Fruit fly (Drosophila melanogaster): ENCODE data around the gene RpS2.

DNA sequence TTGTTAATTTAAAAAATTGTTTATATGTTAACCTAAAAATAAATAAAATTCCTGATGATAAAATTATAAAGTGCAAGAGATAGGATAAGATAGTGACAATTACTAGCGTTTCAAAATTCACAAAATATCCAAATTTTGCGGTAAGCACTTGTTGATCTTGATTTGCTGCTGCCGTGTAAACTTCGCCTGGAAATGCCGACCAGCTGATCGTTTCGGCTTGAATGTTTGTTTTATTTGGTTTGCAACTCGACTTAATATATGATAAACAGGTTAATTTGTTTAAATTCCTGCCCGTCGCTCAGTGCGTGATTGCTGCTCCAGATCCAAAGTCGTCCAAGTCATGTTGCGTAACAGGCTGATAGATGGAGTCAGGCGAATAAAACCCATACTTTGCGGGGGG, 24.0 kb upstream of the RpS2 start, which contains the start of gene CG4592:
- TF ChIP-seq psq (optimal IDR thresholded peaks at IDR 0.05) (no peak), CG8478 (optimal IDR thresholded peaks at IDR 0.05) (no peak), Dll (optimal IDR thresholded peaks at IDR 0.05) (no peak), usp (GFP tag; optimal IDR thresholded peaks at IDR 0.05) (no peak), pan (optimal IDR thresholded peaks at IDR 0.05) (no peak)
